Fruit fly (Drosophila melanogaster): ENCODE results near the gene Crtc.

Gene Crtc

DNA sequence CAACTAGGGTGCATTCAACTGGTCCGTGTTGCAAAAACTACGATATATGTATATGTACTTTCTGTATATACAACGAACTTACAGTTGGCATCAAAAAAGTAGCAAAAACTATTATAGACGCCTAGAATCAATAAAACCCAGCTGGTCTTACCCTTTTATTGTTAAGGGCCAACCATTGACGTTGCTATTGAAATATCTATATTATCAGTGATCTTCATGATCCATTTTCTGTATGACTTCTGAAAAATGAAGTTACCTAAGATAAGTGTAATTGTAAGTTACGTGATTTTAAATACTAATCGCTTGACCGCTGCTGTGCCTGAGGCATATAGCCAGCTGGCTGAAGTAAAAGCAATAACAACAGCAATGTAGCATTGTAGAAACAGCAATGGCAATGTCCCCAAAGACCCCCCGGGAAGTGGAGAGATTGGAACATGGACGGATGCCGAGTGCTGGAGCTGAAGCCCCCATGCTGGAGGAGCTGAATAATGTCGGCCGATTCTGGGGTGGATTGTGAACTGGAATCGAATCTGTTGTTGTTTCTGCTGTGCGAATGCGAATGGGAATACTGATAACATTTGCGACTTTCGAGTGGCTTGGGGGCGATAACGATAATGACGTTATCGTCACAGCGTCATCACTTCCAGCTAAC, 11.2 kb downstream of the Crtc start:
- TF ChIP-seq foxo (GFP tag; optimal IDR thresholded peaks at IDR 0.05): peak in 1 of 2 experiments; percentile 34
- TF ChIP-seq ey (GFP tag; optimal IDR thresholded peaks at IDR 0.05): peak; percentile 51
- peak; percentile 52 for TF ChIP-seq HLH106 (tag; optimal IDR thresholded peaks at IDR 0.05)
- peak; percentile 34 for TF ChIP-seq br (GFP tag; optimal IDR thresholded peaks at IDR 0.05)
- peak; percentile 1 for TF ChIP-seq brk (GFP tag; optimal IDR thresholded peaks at IDR 0.05)
- no peak for TF ChIP-seq Abd-B (GFP tag; optimal IDR thresholded peaks at IDR 0.05)
- TF ChIP-seq Sp1 (GFP tag; optimal IDR thresholded peaks at IDR 0.05): peak; percentile 51
- TF ChIP-seq jim (GFP tag; optimal IDR thresholded peaks at IDR 0.05): no peak
- peak; percentile 11 for TF ChIP-seq Jra (GFP tag; optimal IDR thresholded peaks at IDR 0.05)
- TF ChIP-seq CG32264 (GFP tag; optimal IDR thresholded peaks at IDR 0.05): no peak
- TF ChIP-seq fru (GFP tag; optimal IDR thresholded peaks at IDR 0.05): peak; percentile 45
- TF ChIP-seq rgr (GFP tag; optimal IDR thresholded peaks at IDR 0.05): peak; percentile 42
- TF ChIP-seq Rel (GFP tag; optimal IDR thresholded peaks at IDR 0.05): no peak
- TF ChIP-seq Rel (tag; optimal IDR thresholded peaks at IDR 0.05): peak; percentile 31
- TF ChIP-seq woc (GFP tag; optimal IDR thresholded peaks at IDR 0.05): peak; percentile 24
- peak; percentile 39 for TF ChIP-seq h (GFP tag; optimal IDR thresholded peaks at IDR 0.05)
- TF ChIP-seq OdsH (GFP tag; optimal IDR thresholded peaks at IDR 0.05): peak; percentile 22
- TF ChIP-seq pan (optimal IDR thresholded peaks at IDR 0.05): no peak
- no peak for TF ChIP-seq psq (GFP tag; optimal IDR thresholded peaks at IDR 0.05)
- no peak for TF ChIP-seq GATAd (GFP tag; optimal IDR thresholded peaks at IDR 0.05)

DNA sequence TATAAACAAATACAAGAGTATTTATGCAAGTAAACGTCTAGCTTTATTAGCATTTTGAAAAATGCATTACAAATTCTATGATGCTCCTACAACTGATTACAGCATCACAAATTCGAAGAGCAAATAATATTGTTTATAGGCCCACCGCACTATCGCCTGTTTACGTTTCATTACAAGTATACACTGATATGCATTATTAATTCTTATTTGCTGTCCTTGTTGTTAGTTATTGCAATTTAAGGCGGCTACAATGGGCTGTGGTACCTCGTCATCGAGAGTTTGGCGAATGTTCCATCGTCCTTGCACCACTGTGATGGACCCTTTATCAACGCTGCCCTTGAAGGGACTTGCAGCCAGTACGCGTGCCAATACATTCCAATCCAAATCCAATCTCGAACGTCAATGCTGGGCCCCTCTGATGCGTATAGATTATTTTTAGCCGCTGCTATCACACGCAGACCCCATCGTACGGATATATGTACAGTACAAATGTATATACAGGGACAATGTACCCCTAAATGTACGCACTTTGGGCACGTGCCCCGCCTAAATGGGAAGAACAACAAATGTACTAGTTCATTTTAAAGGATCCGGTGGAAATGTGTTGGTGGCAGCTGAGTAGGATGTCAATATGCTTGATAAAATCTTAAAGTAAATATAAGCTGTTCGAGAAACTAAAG, 12.2 kb downstream of the Crtc start:
- TF ChIP-seq Dif (GFP tag; optimal IDR thresholded peaks at IDR 0.05; ENCODE audit: partially characterized antibody): no peak
- TF ChIP-seq pan (optimal IDR thresholded peaks at IDR 0.05): no peak
- TF ChIP-seq Hr78 (GFP tag; optimal IDR thresholded peaks at IDR 0.05): no peak
- no peak for TF ChIP-seq rgr (GFP tag; optimal IDR thresholded peaks at IDR 0.05)
- no peak for TF ChIP-seq brk (GFP tag; optimal IDR thresholded peaks at IDR 0.05)
- TF ChIP-seq CG9705 (GFP tag; optimal IDR thresholded peaks at IDR 0.05): no peak
- TF ChIP-seq CG32264 (GFP tag; optimal IDR thresholded peaks at IDR 0.05): no peak
- TF ChIP-seq fru (GFP tag; optimal IDR thresholded peaks at IDR 0.05): no peak
- no peak for TF ChIP-seq dsf (GFP tag; optimal IDR thresholded peaks at IDR 0.05; ENCODE audit: borderline replicate concordance)
- TF ChIP-seq N (GFP tag; optimal IDR thresholded peaks at IDR 0.05): no peak
- TF ChIP-seq tai (GFP tag; optimal IDR thresholded peaks at IDR 0.05): no peak
- TF ChIP-seq sage (GFP tag; optimal IDR thresholded peaks at IDR 0.05): no peak
- TF ChIP-seq HLH106 (tag; optimal IDR thresholded peaks at IDR 0.05): no peak
- no peak for TF ChIP-seq lola (GFP tag; optimal IDR thresholded peaks at IDR 0.05)
- TF ChIP-seq h (GFP tag; optimal IDR thresholded peaks at IDR 0.05): no peak
- no peak for TF ChIP-seq Mio (GFP tag; optimal IDR thresholded peaks at IDR 0.05)
- TF ChIP-seq OdsH (GFP tag; optimal IDR thresholded peaks at IDR 0.05): no peak
- no peak for TF ChIP-seq Jra (GFP tag; optimal IDR thresholded peaks at IDR 0.05)
- TF ChIP-seq dl (GFP tag; optimal IDR thresholded peaks at IDR 0.05; ENCODE audit: insufficient read depth in 1 of 2, partially characterized antibody in 2 of 2): no peak
- no peak for TF ChIP-seq sv (GFP tag; optimal IDR thresholded peaks at IDR 0.05)

DNA sequence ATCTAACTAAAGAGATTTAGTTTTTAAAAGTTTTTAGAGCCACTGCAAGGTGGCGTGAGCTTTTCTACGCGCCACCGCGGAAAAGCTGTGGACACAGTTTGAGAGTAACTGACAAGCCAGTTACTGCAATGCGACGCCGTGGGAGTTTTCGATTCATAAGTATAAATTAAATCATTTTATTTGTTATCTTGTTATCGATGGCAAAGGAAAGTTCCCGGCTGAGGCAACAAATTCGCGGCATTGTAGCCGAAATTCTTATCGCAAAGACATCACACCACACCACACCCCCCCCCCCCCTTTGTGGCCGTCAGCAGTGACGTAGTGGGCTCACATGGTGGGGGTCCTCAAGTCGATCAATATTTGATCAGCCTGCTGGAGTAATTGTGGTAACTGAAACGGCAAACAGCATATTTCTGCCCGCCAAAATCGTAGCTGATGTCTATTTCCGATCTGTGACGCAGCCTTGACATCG, 13.2 kb downstream of the Crtc start:
- peak; percentile 12 for TF ChIP-seq psq (GFP tag; optimal IDR thresholded peaks at IDR 0.05)
- TF ChIP-seq Mio (GFP tag; optimal IDR thresholded peaks at IDR 0.05): no peak
- TF ChIP-seq Myc (optimal IDR thresholded peaks at IDR 0.05): peak; percentile 36
- no peak for TF ChIP-seq sv (GFP tag; optimal IDR thresholded peaks at IDR 0.05)
- TF ChIP-seq jim (GFP tag; optimal IDR thresholded peaks at IDR 0.05): no peak
- no peak for TF ChIP-seq dmrt93B (GFP tag; optimal IDR thresholded peaks at IDR 0.05)
- TF ChIP-seq CG32264 (GFP tag; optimal IDR thresholded peaks at IDR 0.05): no peak
- TF ChIP-seq pan (optimal IDR thresholded peaks at IDR 0.05): no peak
- no peak for TF ChIP-seq dl (GFP tag; optimal IDR thresholded peaks at IDR 0.05; ENCODE audit: insufficient read depth in 1 of 2, partially characterized antibody in 2 of 2)
- TF ChIP-seq usp (GFP tag; optimal IDR thresholded peaks at IDR 0.05): no peak
- TF ChIP-seq N (GFP tag; optimal IDR thresholded peaks at IDR 0.05): no peak
- TF ChIP-seq Abd-B (GFP tag; optimal IDR thresholded peaks at IDR 0.05): no peak
- TF ChIP-seq br (GFP tag; optimal IDR thresholded peaks at IDR 0.05): peak; percentile 20
- TF ChIP-seq Hr78 (GFP tag; optimal IDR thresholded peaks at IDR 0.05): no peak
- peak in 1 of 2 experiments; percentile 19 for TF ChIP-seq foxo (GFP tag; optimal IDR thresholded peaks at IDR 0.05)
- TF ChIP-seq brk (GFP tag; optimal IDR thresholded peaks at IDR 0.05): no peak
- no peak for TF ChIP-seq Rel (GFP tag; optimal IDR thresholded peaks at IDR 0.05)
- peak; percentile 70 for TF ChIP-seq Rel (tag; optimal IDR thresholded peaks at IDR 0.05)
- no peak for TF ChIP-seq Hnf4 (GFP tag; optimal IDR thresholded peaks at IDR 0.05)
- no peak for TF ChIP-seq Dif (GFP tag; optimal IDR thresholded peaks at IDR 0.05; ENCODE audit: partially characterized antibody)
- peak; percentile 58 for TF ChIP-seq Sp1 (GFP tag; optimal IDR thresholded peaks at IDR 0.05)
- no peak for TF ChIP-seq Vsx2 (GFP tag; optimal IDR thresholded peaks at IDR 0.05; ENCODE audit: partially characterized antibody)
- no peak for TF ChIP-seq tai (GFP tag; optimal IDR thresholded peaks at IDR 0.05)
- no peak for TF ChIP-seq CrebA (GFP tag; optimal IDR thresholded peaks at IDR 0.05; ENCODE audit: borderline replicate concordance)
- no peak for TF ChIP-seq lola (GFP tag; optimal IDR thresholded peaks at IDR 0.05)
- peak; percentile 5 for TF ChIP-seq dsf (GFP tag; optimal IDR thresholded peaks at IDR 0.05; ENCODE audit: borderline replicate concordance)
- no peak for TF ChIP-seq ey (GFP tag; optimal IDR thresholded peaks at IDR 0.05)
- TF ChIP-seq woc (GFP tag; optimal IDR thresholded peaks at IDR 0.05): no peak
- TF ChIP-seq OdsH (GFP tag; optimal IDR thresholded peaks at IDR 0.05): peak; percentile 50
- TF ChIP-seq fru (GFP tag; optimal IDR thresholded peaks at IDR 0.05): peak; percentile 62
- no peak for TF ChIP-seq CG9705 (GFP tag; optimal IDR thresholded peaks at IDR 0.05)
- no peak for TF ChIP-seq GATAd (GFP tag; optimal IDR thresholded peaks at IDR 0.05)
- TF ChIP-seq sage (GFP tag; optimal IDR thresholded peaks at IDR 0.05): no peak
- TF ChIP-seq Jra (GFP tag; optimal IDR thresholded peaks at IDR 0.05): no peak
- peak; percentile 86 for TF ChIP-seq Hr83 (GFP tag; optimal IDR thresholded peaks at IDR 0.05; ENCODE audit: poor library complexity, severe bottlenecking)
- TF ChIP-seq Dfd (GFP tag; optimal IDR thresholded peaks at IDR 0.05): no peak

Data from whole organism, wandering third instar larva.